Fruit fly (Drosophila melanogaster) whole organism: ENCODE measurements around the gene CG5342.

Experiments used
- CG8478 ChIP-seq: fragments of >200 bp; optimal IDR thresholded peaks from 2 replicates; lab custom pipeline; 2018; ENCODE audit warnings: inconsistent platforms
- Dll ChIP-seq: fragments of >200 bp; optimal IDR thresholded peaks from 2 replicates; lab custom pipeline; 2017
- EcR ChIP-seq, 2 experiments: fragments of >200 bp; optimal IDR thresholded peaks; 2 replicates each; lab custom pipeline; 2017; ENCODE audit warnings: missing biosample characterization in 2 of 2, missing genetic modification characterization in 2 of 2, missing genetic modification reagents in 2 of 2
- pan ChIP-seq: fragments of >200 bp; optimal IDR thresholded peaks from 2 replicates; lab custom pipeline; 2017
- psq ChIP-seq: fragments of >200 bp; optimal IDR thresholded peaks from 2 replicates; lab custom pipeline; 2017
- usp ChIP-seq: fragments of >200 bp; optimal IDR thresholded peaks from 2 replicates; lab custom pipeline; 2017; ENCODE audit warnings: missing biosample characterization, missing genetic modification characterization, mixed read lengths

DNA sequence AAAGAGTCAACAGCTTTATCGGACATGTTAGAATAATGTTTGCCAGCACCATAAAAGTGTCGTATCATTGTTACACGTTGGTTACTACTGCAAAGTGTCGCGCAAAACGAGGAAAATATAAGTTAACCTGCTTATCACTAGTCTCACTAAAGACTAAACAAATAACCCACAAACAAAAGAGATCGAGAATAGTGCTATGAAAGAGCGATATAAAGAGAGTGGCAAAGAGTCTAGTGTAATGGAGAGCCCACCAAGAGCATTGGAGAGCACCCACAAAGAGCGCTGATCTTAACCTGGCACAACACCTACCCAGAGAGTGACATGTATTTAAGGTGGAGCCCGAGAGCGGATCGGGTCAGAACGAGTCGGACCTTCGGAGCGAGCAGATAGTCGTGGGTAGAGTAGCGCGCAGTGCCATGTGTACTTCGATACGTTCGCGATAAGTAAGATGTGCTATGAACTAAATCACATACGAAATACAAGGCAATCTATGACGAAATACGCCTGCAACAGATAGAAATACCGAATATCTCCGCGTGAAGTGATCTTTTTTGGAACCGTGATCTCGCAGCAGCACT, 9.7 kb upstream of the CG5342 start, which contains the start of gene Mrp4:
- TF ChIP-seq EcR (GFP tag; optimal IDR thresholded peaks at IDR 0.05; lab: Kevin White, UChicago) (no peak), psq (lab: Kevin White, UChicago) (no peak), CG8478 (lab: Kevin White, UChicago) (no peak), pan (lab: Kevin White, UChicago) (no peak), Dll (lab: Kevin White, UChicago) (no peak), usp (GFP tag; lab: Kevin White, UChicago) (no peak)
